Worm (Caenorhabditis elegans): ENCODE data around the gene atg-2.

atg-2 gene

ce11 chrX:6840670-6841308, 34.2 kb downstream of the atg-2 start, which contains the start of the genes glr-6 and asg-2 (continued):
- TF ChIP-seq grh-1 (GFP tag; IDR thresholded peaks at IDR 0.05) (peak; percentile 40), nhr-77 (tag; optimal IDR thresholded peaks at IDR 0.05) (peak; percentile 86), dpl-1 (GFP tag; optimal IDR thresholded peaks at IDR 0.05) (peak; percentile 67 to 79 (median 75)), swsn-7 (tag; optimal IDR thresholded peaks at IDR 0.05) (peak; percentile 83), unc-130 (tag; optimal IDR thresholded peaks at IDR 0.05) (peak; percentile 72), egl-13 (tag; optimal IDR thresholded peaks at IDR 0.05) (peak; percentile 12), nhr-28 (tag; optimal IDR thresholded peaks at IDR 0.05) (no peak), sptf-1 (tag; optimal IDR thresholded peaks at IDR 0.05) (no peak), tlp-1 (tag; optimal IDR thresholded peaks at IDR 0.05) (no peak), hlh-17 (GFP tag; optimal IDR thresholded peaks at IDR 0.05; ENCODE audit: borderline replicate concordance) (no peak), mep-1 (tag; optimal IDR thresholded peaks at IDR 0.05) (peak; percentile 91), aha-1 (tag; optimal IDR thresholded peaks at IDR 0.05) (no peak), fkh-4 (tag; optimal IDR thresholded peaks at IDR 0.05; ENCODE audit: borderline replicate concordance) (no peak), lsy-2 (tag; optimal IDR thresholded peaks at IDR 0.05) (peak; percentile 79 to 92), nhr-237 (tag; optimal IDR thresholded peaks at IDR 0.05) (peak; percentile 34), fkh-10 (GFP tag; optimal IDR thresholded peaks at IDR 0.05) (peak; percentile 12), nhr-12 (tag; optimal IDR thresholded peaks at IDR 0.05) (no peak), ceh-88 (GFP tag; IDR thresholded peaks at IDR 0.05) (0 out of 2 replicates have a peak, but pooled peaks have one; percentile 26), dsc-1 (tag; optimal IDR thresholded peaks at IDR 0.05) (peak; percentile 64), nhr-47 (tag; optimal IDR thresholded peaks at IDR 0.05) (peak; percentile 84), lin-13 (GFP tag; optimal IDR thresholded peaks at IDR 0.05) (peak; percentile 78), skn-1 (tag; optimal IDR thresholded peaks at IDR 0.05) (peak; percentile 60), lin-35 (GFP tag; optimal IDR thresholded peaks at IDR 0.05) (peak; percentile 63 to 89), zip-4 (GFP tag; optimal IDR thresholded peaks at IDR 0.05) (no peak), ceh-90 (tag; optimal IDR thresholded peaks at IDR 0.05) (no peak), pax-3 (tag; optimal IDR thresholded peaks at IDR 0.05) (peak; percentile 48), snpc-4 (tag; optimal IDR thresholded peaks at IDR 0.05) (peak; percentile 28), aly-2 (tag; optimal IDR thresholded peaks at IDR 0.05) (no peak), unc-30 (tag; optimal IDR thresholded peaks at IDR 0.05) (no peak), unc-62 (GFP tag; optimal IDR thresholded peaks at IDR 0.05) (no peak), fkh-8 (tag; optimal IDR thresholded peaks at IDR 0.05) (peak; percentile 77), ets-5 (GFP tag; IDR thresholded peaks at IDR 0.05) (no peak), snu-23 (GFP tag; optimal IDR thresholded peaks at IDR 0.05) (peak; percentile 87), isw-1 (GFP tag; IDR thresholded peaks at IDR 0.05) (peak; percentile 46), blmp-1 (tag; optimal IDR thresholded peaks at IDR 0.05) (peak; percentile 76), nhr-20 (tag; optimal IDR thresholded peaks at IDR 0.05) (peak; percentile 86), sox-4 (tag; optimal IDR thresholded peaks at IDR 0.05) (peak; percentile 21), lin-14 (GFP tag; optimal IDR thresholded peaks at IDR 0.05) (peak; percentile 89), efl-3 (GFP tag; optimal IDR thresholded peaks at IDR 0.05) (no peak), nhr-19 (GFP tag; conservative IDR thresholded peaks at IDR 0.05) (peak; percentile 82), elt-3 (tag; optimal IDR thresholded peaks at IDR 0.05) (peak in 3 of 6 experiments; percentile 26 to 70 (median 30)), lin-15B (tag; optimal IDR thresholded peaks at IDR 0.05) (peak; percentile 86), pag-3 (tag; optimal IDR thresholded peaks at IDR 0.05; ENCODE audit: borderline replicate concordance, insufficient read depth) (no peak), egl-27 (tag; optimal IDR thresholded peaks at IDR 0.05) (peak in 1 of 2 experiments; percentile 3), ceh-8 (GFP tag; optimal IDR thresholded peaks at IDR 0.05) (no peak)
